Worm (Caenorhabditis elegans) whole organism, midembryonic: ENCODE data around the gene adm-4.
A peak's percentile ranks its signal among the peaks of the same experiment; 100 is the strongest.

Source experiments
- flt-1 ChIP-seq: fragments of 200-800 bp; sonication (Bioruptor generic); IDR thresholded peaks from 2 replicates; pipeline ENCODE4 v1.3.6; 2022; ENCODE audit warnings: missing genetic modification characterization, missing compliant biosample characterization
- ref-1 ChIP-seq: fragments of 200-800 bp; sonication (Bioruptor generic); conservative IDR thresholded peaks from 2 replicates; pipeline ENCODE4 v1.3.6; 2022; ENCODE audit warnings: missing genetic modification reagents, missing genetic modification characterization, missing compliant biosample characterization
- ztf-29 ChIP-seq: fragments of 200-800 bp; sonication (Bioruptor generic); IDR thresholded peaks from 2 replicates; pipeline ENCODE4 v1.3.6; 2022; ENCODE audit warnings: missing genetic modification reagents, missing genetic modification characterization, missing compliant biosample characterization

DNA sequence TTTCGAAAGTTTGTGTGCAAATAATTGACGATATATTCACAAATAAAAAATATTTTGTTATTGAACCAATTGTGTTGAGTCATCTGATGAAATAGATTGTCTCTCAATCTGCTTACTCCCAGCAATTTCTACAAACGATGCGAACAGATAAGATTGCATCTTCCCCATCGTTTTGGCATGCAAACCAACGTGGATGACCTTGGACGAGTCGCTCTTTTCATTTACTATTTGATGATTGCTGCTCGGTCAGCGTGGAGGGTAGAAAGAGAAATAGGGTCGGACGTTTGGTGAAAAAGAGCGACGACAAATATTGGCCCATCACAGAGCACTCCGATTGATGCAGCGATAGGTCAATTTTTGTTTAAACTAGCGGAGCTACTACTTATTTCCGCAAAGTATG lies 27.6 kb upstream of the adm-4 start:
- TF ChIP-seq ztf-29 (GFP tag; lab: Robert Waterston, UW), result no peak; the same call in 1 of the 2 replicates
- TF ChIP-seq ref-1, result no peak
- peak; percentile 45; the same call in 1 of the 2 replicates for TF ChIP-seq flt-1 (GFP tag; lab: Robert Waterston, UW)
